Fruit fly (Drosophila melanogaster) whole organism, embryonic: ENCODE data around the gene Prp5.

Source experiments
- Abd-B ChIP-seq: fragments of 200-800 bp; sonication (Bioruptor generic); optimal IDR thresholded peaks from 2 replicates; lab custom pipeline; 2018; ENCODE audit warnings: missing biosample characterization, mild to moderate bottlenecking, missing genetic modification characterization, moderate library complexity
- Ada2b ChIP-seq: fragments of 200-800 bp; sonication (Bioruptor generic); IDR thresholded peaks from 2 replicates; pipeline ENCODE4 v1.3.6; 2022; ENCODE audit warnings: missing biosample characterization, missing genetic modification characterization
- Aef1 ChIP-seq: fragments of 200-800 bp; sonication (Bioruptor generic); IDR thresholded peaks from 3 replicates; pipeline ENCODE4 v1.3.6; 2022; ENCODE audit warnings: missing biosample characterization, missing genetic modification characterization
- Asciz ChIP-seq: fragments of 200-800 bp; sonication (Bioruptor generic); optimal IDR thresholded peaks from 2 replicates; lab custom pipeline; 2017; ENCODE audit warnings: missing biosample characterization, mild to moderate bottlenecking, missing genetic modification characterization, missing genetic modification reagents
- Atf3 ChIP-seq: fragments of 200-800 bp; sonication (Bioruptor generic); optimal IDR thresholded peaks from 3 replicates; lab custom pipeline; 2016; ENCODE audit warnings: missing biosample characterization, missing genetic modification characterization
- CG10321 ChIP-seq: fragments of 200-800 bp; sonication (Bioruptor generic); IDR thresholded peaks from 2 replicates; pipeline ENCODE4 v1.3.6; 2022; ENCODE audit warnings: missing biosample characterization, missing genetic modification characterization
- CG12236 ChIP-seq: fragments of 200-800 bp; sonication (Bioruptor generic); optimal IDR thresholded peaks from 2 replicates; lab custom pipeline; 2016; ENCODE audit warnings: missing biosample characterization, missing genetic modification characterization
- CG1233 ChIP-seq: fragments of 200-800 bp; sonication (Bioruptor generic); optimal IDR thresholded peaks from 4 replicates; lab custom pipeline; 2018; ENCODE audit warnings: missing biosample characterization, mild to moderate bottlenecking, missing genetic modification characterization
- CG13296 ChIP-seq: fragments of 200-800 bp; sonication (Bioruptor generic); optimal IDR thresholded peaks from 3 replicates; lab custom pipeline; 2018; ENCODE audit warnings: missing biosample characterization, mild to moderate bottlenecking, missing genetic modification characterization
- CG13624 ChIP-seq: fragments of 200-800 bp; sonication (Bioruptor generic); optimal IDR thresholded peaks from 2 replicates; lab custom pipeline; 2016; ENCODE audit warnings: missing biosample characterization, missing genetic modification characterization
- CG14860 ChIP-seq: fragments of 200-800 bp; sonication (Bioruptor generic); IDR thresholded peaks from 3 replicates; pipeline ENCODE4 v1.3.6; 2022; ENCODE audit warnings: missing biosample characterization, missing genetic modification characterization; ENCODE audit not compliant: partially characterized antibody
- CG18599 ChIP-seq: fragments of 200-800 bp; sonication (Bioruptor generic); optimal IDR thresholded peaks from 3 replicates; lab custom pipeline; 2017; ENCODE audit warnings: missing biosample characterization, missing genetic modification characterization, mild to moderate bottlenecking, moderate library complexity, missing genetic modification reagents
- CG31365 ChIP-seq: fragments of 200-800 bp; sonication (Bioruptor generic); optimal IDR thresholded peaks from 2 replicates; lab custom pipeline; 2018; ENCODE audit warnings: missing biosample characterization, mild to moderate bottlenecking, missing genetic modification characterization
- CG3163 ChIP-seq: fragments of 200-800 bp; sonication (Bioruptor generic); optimal IDR thresholded peaks from 3 replicates; lab custom pipeline; 2016; ENCODE audit warnings: missing biosample characterization, missing genetic modification characterization
- CG3281 ChIP-seq: fragments of 200-800 bp; sonication (Bioruptor generic); optimal IDR thresholded peaks from 3 replicates; lab custom pipeline; 2017; ENCODE audit warnings: missing biosample characterization, mild to moderate bottlenecking, missing genetic modification characterization
- CG34376 ChIP-seq: fragments of 200-800 bp; sonication (Bioruptor generic); optimal IDR thresholded peaks from 2 replicates; lab custom pipeline; 2018; ENCODE audit warnings: missing biosample characterization, mild to moderate bottlenecking, missing genetic modification characterization
- CG7963 ChIP-seq: fragments of 200-800 bp; sonication (Bioruptor generic); IDR thresholded peaks from 3 replicates; pipeline ENCODE4 v1.3.6; 2022; ENCODE audit warnings: missing biosample characterization, missing genetic modification characterization; ENCODE audit not compliant: partially characterized antibody
- CG8359 ChIP-seq: fragments of 200-800 bp; sonication (Bioruptor generic); optimal IDR thresholded peaks from 2 replicates; lab custom pipeline; 2017; ENCODE audit warnings: missing biosample characterization, mild to moderate bottlenecking, missing genetic modification characterization, borderline replicate concordance
- CG9215 ChIP-seq: fragments of 200-800 bp; sonication (Bioruptor generic); IDR thresholded peaks from 2 replicates; pipeline ENCODE4 v1.3.6; 2022; ENCODE audit warnings: missing biosample characterization, missing genetic modification characterization
- CG9727 ChIP-seq: fragments of 200-800 bp; sonication (Bioruptor generic); optimal IDR thresholded peaks from 3 replicates; lab custom pipeline; 2017; ENCODE audit warnings: missing biosample characterization, mild to moderate bottlenecking, missing genetic modification characterization
- Dad ChIP-seq: fragments of 200-800 bp; sonication (Bioruptor generic); optimal IDR thresholded peaks from 3 replicates; lab custom pipeline; 2016; ENCODE audit warnings: missing biosample characterization, missing genetic modification characterization
- E2f1 ChIP-seq: fragments of 200-800 bp; sonication (Bioruptor generic); IDR thresholded peaks from 2 replicates; pipeline ENCODE4 v1.3.6; 2022; ENCODE audit warnings: missing biosample characterization, missing genetic modification characterization
- HLH54F ChIP-seq: fragments of 200-800 bp; sonication (Bioruptor generic); optimal IDR thresholded peaks from 3 replicates; lab custom pipeline; 2016; ENCODE audit warnings: missing biosample characterization, missing genetic modification characterization
- HLHmδ ChIP-seq: fragments of 200-800 bp; sonication (Bioruptor generic); optimal IDR thresholded peaks from 2 replicates; lab custom pipeline; 2018; ENCODE audit warnings: missing biosample characterization, mild to moderate bottlenecking, missing genetic modification characterization, moderate library complexity
- MESR4 ChIP-seq: fragments of 200-800 bp; sonication (Bioruptor generic); optimal IDR thresholded peaks from 2 replicates; lab custom pipeline; 2018; ENCODE audit warnings: missing biosample characterization, mild to moderate bottlenecking, missing genetic modification characterization, moderate library complexity
- Mes4 ChIP-seq: fragments of 200-800 bp; sonication (Bioruptor generic); optimal IDR thresholded peaks from 2 replicates; lab custom pipeline; 2016; ENCODE audit warnings: missing biosample characterization, missing genetic modification characterization
- Pdp1 ChIP-seq, 2 experiments: fragments of 200-800 bp; sonication (Bioruptor generic); optimal IDR thresholded peaks; 3 replicates each; lab custom pipeline; 2016; ENCODE audit warnings: missing biosample characterization in 2 of 2, missing genetic modification characterization in 2 of 2, mild to moderate bottlenecking in 1 of 2, moderate library complexity in 1 of 2
- Ptx1 ChIP-seq: fragments of 200-800 bp; sonication (Bioruptor generic); IDR thresholded peaks from 2 replicates; pipeline ENCODE4 v1.3.6; 2022; ENCODE audit warnings: missing biosample characterization, missing genetic modification characterization
- Sry-δ ChIP-seq: fragments of 200-800 bp; sonication (Bioruptor generic); optimal IDR thresholded peaks from 2 replicates; lab custom pipeline; 2016; ENCODE audit warnings: missing biosample characterization, missing genetic modification characterization
- btn ChIP-seq: fragments of 200-800 bp; sonication (Bioruptor generic); optimal IDR thresholded peaks from 2 replicates; lab custom pipeline; 2016; ENCODE audit warnings: missing biosample characterization, missing genetic modification characterization
- caup ChIP-seq: fragments of 200-800 bp; sonication (Bioruptor generic); optimal IDR thresholded peaks from 3 replicates; lab custom pipeline; 2017; ENCODE audit warnings: missing biosample characterization, mild to moderate bottlenecking, missing genetic modification characterization, moderate library complexity; ENCODE audit not compliant: severe bottlenecking
- danr ChIP-seq: fragments of 200-800 bp; sonication (Bioruptor generic); IDR thresholded peaks from 2 replicates; pipeline ENCODE4 v1.3.6; 2022; ENCODE audit warnings: missing biosample characterization, missing genetic modification characterization
- dm ChIP-seq: fragments of 200-800 bp; sonication (Bioruptor generic); optimal IDR thresholded peaks from 3 replicates; lab custom pipeline; 2016; ENCODE audit warnings: missing biosample characterization, missing genetic modification characterization
- dmrt11E ChIP-seq: fragments of 200-800 bp; sonication (Bioruptor generic); optimal IDR thresholded peaks from 3 replicates; lab custom pipeline; 2018; ENCODE audit warnings: missing biosample characterization, mild to moderate bottlenecking, missing genetic modification characterization, moderate library complexity
- dmrt99B ChIP-seq: fragments of 200-800 bp; sonication (Bioruptor generic); optimal IDR thresholded peaks from 2 replicates; lab custom pipeline; 2018; ENCODE audit warnings: missing biosample characterization, mild to moderate bottlenecking, missing genetic modification characterization, moderate library complexity
- en ChIP-seq: fragments of 200-800 bp; sonication (Bioruptor generic); optimal IDR thresholded peaks from 2 replicates; lab custom pipeline; 2016; ENCODE audit warnings: missing biosample characterization, missing genetic modification characterization
- hb ChIP-seq: fragments of 200-800 bp; sonication (Bioruptor generic); IDR thresholded peaks from 3 replicates; pipeline ENCODE4 v1.3.6; 2022; ENCODE audit warnings: missing biosample characterization, missing genetic modification characterization; ENCODE audit not compliant: partially characterized antibody
- hbn ChIP-seq: fragments of 200-800 bp; sonication (Bioruptor generic); IDR thresholded peaks from 2 replicates; pipeline ENCODE4 v1.3.6; 2022; ENCODE audit warnings: missing biosample characterization, missing genetic modification characterization; ENCODE audit not compliant: partially characterized antibody
- her ChIP-seq: fragments of 200-800 bp; sonication (Bioruptor generic); optimal IDR thresholded peaks from 2 replicates; lab custom pipeline; 2016; ENCODE audit warnings: missing biosample characterization, missing genetic modification characterization
- inv ChIP-seq: fragments of 200-800 bp; sonication (Bioruptor generic); IDR thresholded peaks from 2 replicates; pipeline ENCODE4 v1.3.6; 2022; ENCODE audit warnings: missing biosample characterization, missing genetic modification characterization; ENCODE audit not compliant: partially characterized antibody
- kni ChIP-seq: fragments of 200-800 bp; sonication (Bioruptor generic); optimal IDR thresholded peaks from 3 replicates; lab custom pipeline; 2017; ENCODE audit warnings: mild to moderate bottlenecking, missing biosample characterization, missing genetic modification reagents, missing genetic modification characterization
- pita ChIP-seq: fragments of 200-800 bp; sonication (Bioruptor generic); optimal IDR thresholded peaks from 2 replicates; lab custom pipeline; 2017; ENCODE audit warnings: missing biosample characterization, mild to moderate bottlenecking, missing genetic modification characterization
- salm ChIP-seq: fragments of 200-800 bp; sonication (Bioruptor generic); optimal IDR thresholded peaks from 2 replicates; lab custom pipeline; 2018; ENCODE audit warnings: missing biosample characterization, mild to moderate bottlenecking, missing genetic modification characterization
- schlank ChIP-seq: fragments of 200-800 bp; sonication (Bioruptor generic); optimal IDR thresholded peaks from 2 replicates; lab custom pipeline; 2018; ENCODE audit warnings: missing biosample characterization, mild to moderate bottlenecking, missing genetic modification characterization
- sens ChIP-seq: fragments of 200-800 bp; sonication (Bioruptor generic); peaks from one replicate; lab custom pipeline; 2016; ENCODE audit warnings: missing biosample characterization, missing genetic modification characterization
- sob ChIP-seq: fragments of 200-800 bp; sonication (Bioruptor generic); IDR thresholded peaks from 2 replicates; pipeline ENCODE4 v1.3.6; 2022; ENCODE audit warnings: missing biosample characterization, missing genetic modification characterization
- sug ChIP-seq: fragments of 200-800 bp; optimal IDR thresholded peaks from 2 replicates; lab custom pipeline; 2019; ENCODE audit warnings: missing biosample characterization, mild to moderate bottlenecking, missing genetic modification characterization, moderate library complexity
- trem ChIP-seq: fragments of 200-800 bp; optimal IDR thresholded peaks from 3 replicates; lab custom pipeline; 2019; ENCODE audit warnings: missing biosample characterization, mild to moderate bottlenecking, missing genetic modification characterization, moderate library complexity
- trh ChIP-seq: fragments of 200-800 bp; sonication (Bioruptor generic); optimal IDR thresholded peaks from 2 replicates; lab custom pipeline; 2016; ENCODE audit warnings: missing biosample characterization, missing genetic modification characterization
- unpg ChIP-seq: fragments of 200-800 bp; sonication (Bioruptor generic); optimal IDR thresholded peaks from 3 replicates; lab custom pipeline; 2018; ENCODE audit warnings: missing biosample characterization, mild to moderate bottlenecking, missing genetic modification characterization, moderate library complexity

The Prp5 gene

dm6 chrX:15335845-15336453, 9.0 kb upstream of the Prp5 start (continued):
- TF ChIP-seq hbn (GFP tag; lab: Robert Waterston, UW) (no peak), CG1233 (GFP tag; lab: Kevin White, UChicago) (no peak), unpg (GFP tag; lab: Kevin White, UChicago) (no peak), CG10321 (no peak), inv (no peak), dmrt11E (tag; lab: Kevin White, UChicago) (no peak), CG3281 (no peak), hb (GFP tag; lab: Robert Waterston, UW) (no peak), CG3163 (no peak), her (GFP tag; lab: Kevin White, UChicago) (no peak), MESR4 (GFP tag; lab: Kevin White, UChicago) (no peak), Pdp1 (GFP tag; optimal IDR thresholded peaks at IDR 0.05; lab: Kevin White, UChicago) (peak in 1 of 2 experiments; percentile 36), Abd-B (GFP tag; lab: Kevin White, UChicago) (no peak), CG8359 (GFP tag; lab: Kevin White, UChicago) (no peak), dmrt99B (tag; lab: Kevin White, UChicago) (no peak), sob (no peak), sens (peak; percentile 52), trh (no peak), CG12236 (GFP tag; lab: Kevin White, UChicago) (no peak), Atf3 (GFP tag; lab: Kevin White, UChicago) (no peak), danr (GFP tag; lab: Robert Waterston, UW) (no peak), Dad (GFP tag; lab: Kevin White, UChicago) (no peak), Ptx1 (GFP tag; lab: Robert Waterston, UW) (no peak), CG7963 (no peak), Aef1 (GFP tag; lab: Robert Waterston, UW) (no peak), pita (GFP tag; lab: Kevin White, UChicago) (no peak), kni (GFP tag; lab: Kevin White, UChicago) (no peak), btn (no peak), trem (no peak), sug (tag; lab: Kevin White, UChicago) (peak; percentile 44), caup (no peak), HLHmδ (no peak), salm (no peak), Ada2b (GFP tag; lab: Robert Waterston, UW) (no peak), schlank (no peak), Mes4 (GFP tag; lab: Kevin White, UChicago) (no peak), CG34376 (GFP tag; lab: Kevin White, UChicago) (peak; percentile 39), CG13624 (GFP tag; lab: Kevin White, UChicago) (no peak), Asciz (GFP tag; lab: Kevin White, UChicago) (no peak), CG31365 (tag; lab: Kevin White, UChicago) (no peak), CG14860 (GFP tag; lab: Robert Waterston, UW) (no peak), dm (no peak), CG9215 (GFP tag; lab: Robert Waterston, UW) (no peak), en (GFP tag; lab: Kevin White, UChicago) (no peak), Sry-δ (GFP tag; lab: Kevin White, UChicago) (no peak), CG13296 (GFP tag; lab: Kevin White, UChicago) (peak; percentile 25), E2f1 (GFP tag; lab: Robert Waterston, UW) (no peak), CG18599 (GFP tag; lab: Kevin White, UChicago) (peak; percentile 10), CG9727 (GFP tag; lab: Kevin White, UChicago) (no peak), HLH54F (GFP tag; lab: Kevin White, UChicago) (no peak)
